Worm (Caenorhabditis elegans) whole organism, mixed stage, embryonic: ENCODE results near the gene npax-3.

ENCODE experiments used
- ceh-83 ChIP-seq: fragments of 200-800 bp; sonication (Bioruptor generic); optimal IDR thresholded peaks from 2 replicates; lab custom pipeline; 2018; ENCODE audit warnings: mild to moderate bottlenecking, missing genetic modification characterization, missing compliant biosample characterization
- ces-1 ChIP-seq: fragments of 150-350 bp; optimal IDR thresholded peaks from 2 replicates; lab custom pipeline; 2014; ENCODE audit warnings: missing biosample characterization, missing genetic modification reagents, missing genetic modification characterization
- elt-3 ChIP-seq: fragments of 150-350 bp; optimal IDR thresholded peaks from 2 replicates; lab custom pipeline; 2014; ENCODE audit warnings: missing biosample characterization, missing genetic modification characterization
- lin-13 ChIP-seq: fragments of 150-350 bp; optimal IDR thresholded peaks from 2 replicates; lab custom pipeline; 2014; ENCODE audit warnings: missing biosample characterization, missing genetic modification characterization
- nhr-12 ChIP-seq: fragments of 150-350 bp; optimal IDR thresholded peaks from 2 replicates; lab custom pipeline; 2014; ENCODE audit warnings: missing biosample characterization, missing genetic modification characterization
- nhr-237 ChIP-seq: fragments of 150-350 bp; optimal IDR thresholded peaks from 2 replicates; lab custom pipeline; 2014; ENCODE audit warnings: missing biosample characterization, missing genetic modification characterization
- nhr-28 ChIP-seq: fragments of 150-350 bp; optimal IDR thresholded peaks from 2 replicates; lab custom pipeline; 2014; ENCODE audit warnings: missing biosample characterization, missing genetic modification characterization
- pha-4 ChIP-seq: fragments of 150-350 bp; optimal IDR thresholded peaks from 2 replicates; lab custom pipeline; 2018; ENCODE audit warnings: missing biosample characterization, missing genetic modification reagents, missing genetic modification characterization

- TF ChIP-seq lin-13, result no peak
- TF ChIP-seq nhr-28 (tag; lab: Kevin White, UChicago), result no peak
- TF ChIP-seq elt-3 (tag; lab: Kevin White, UChicago), result no peak
- no peak for TF ChIP-seq nhr-237 (tag; lab: Kevin White, UChicago)
- no peak for TF ChIP-seq ceh-83 (GFP tag; lab: Kevin White, UChicago)
- TF ChIP-seq nhr-12, result no peak
- TF ChIP-seq ces-1 (GFP tag; lab: Kevin White, UChicago), result no peak
- no peak for TF ChIP-seq pha-4 (tag; lab: Kevin White, UChicago)
These were observed 23.9 kb upstream of the npax-3 start, which contains the start of gene T11G6.4 for ce11 chrIV:10851833-10852232.
